Fruit fly (Drosophila melanogaster) whole organism: ENCODE results near the gene CG33514.

Source experiments
- CG8478 ChIP-seq: fragments of >200 bp; optimal IDR thresholded peaks from 2 replicates; lab custom pipeline; 2018; ENCODE audit warnings: inconsistent platforms
- Dll ChIP-seq: fragments of >200 bp; optimal IDR thresholded peaks from 2 replicates; lab custom pipeline; 2017
- EcR ChIP-seq, 2 experiments: fragments of >200 bp; optimal IDR thresholded peaks; 2 replicates each; lab custom pipeline; 2017; ENCODE audit warnings: missing biosample characterization in 2 of 2, missing genetic modification characterization in 2 of 2, missing genetic modification reagents in 2 of 2
- pan ChIP-seq: fragments of >200 bp; optimal IDR thresholded peaks from 2 replicates; lab custom pipeline; 2017
- psq ChIP-seq: fragments of >200 bp; optimal IDR thresholded peaks from 2 replicates; lab custom pipeline; 2017
- usp ChIP-seq: fragments of >200 bp; optimal IDR thresholded peaks from 2 replicates; lab custom pipeline; 2017; ENCODE audit warnings: missing biosample characterization, missing genetic modification characterization, mixed read lengths

- TF ChIP-seq CG8478, result no peak
- no peak for TF ChIP-seq psq (lab: Kevin White, UChicago)
- no peak for TF ChIP-seq pan (lab: Kevin White, UChicago)
- TF ChIP-seq Dll (lab: Kevin White, UChicago), result no peak
- TF ChIP-seq usp, result no peak
- no peak for TF ChIP-seq EcR (GFP tag; optimal IDR thresholded peaks at IDR 0.05; lab: Kevin White, UChicago)
These were observed 11.6 kb upstream of the CG33514 start for dm6 chr3L:4353657-4354075.
